Fruit fly (Drosophila melanogaster): ENCODE measurements around the gene RanBP3.

The RanBP3 gene

DNA sequence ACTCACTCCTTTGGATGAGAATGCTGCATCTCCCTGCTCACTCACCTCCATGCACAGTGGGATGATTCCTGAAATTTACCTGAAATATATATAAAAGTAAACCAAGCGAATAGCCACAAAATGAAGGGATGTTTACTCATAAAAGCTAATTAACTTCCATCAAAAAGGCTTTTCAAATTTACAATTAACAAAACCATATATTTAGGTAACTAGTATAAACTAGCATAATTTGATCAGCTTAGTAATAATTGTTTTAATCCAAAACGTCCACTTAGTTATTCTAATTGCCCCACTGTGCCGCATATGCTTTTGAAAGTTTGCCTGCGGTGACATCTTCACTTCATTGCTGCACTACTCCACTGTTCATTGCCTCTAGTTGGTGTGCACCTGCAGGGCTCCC lies 31.3 kb upstream of the RanBP3 start (continued):
- peak; percentile 16; the same call in 1 of the 2 replicates for TF ChIP-seq E2f2 (GFP tag; IDR thresholded peaks at IDR 0.05)
- no peak for TF ChIP-seq prd (optimal IDR thresholded peaks at IDR 0.05)
- peak; percentile 74 for TF ChIP-seq prd (GFP tag; IDR thresholded peaks at IDR 0.05)

DNA sequence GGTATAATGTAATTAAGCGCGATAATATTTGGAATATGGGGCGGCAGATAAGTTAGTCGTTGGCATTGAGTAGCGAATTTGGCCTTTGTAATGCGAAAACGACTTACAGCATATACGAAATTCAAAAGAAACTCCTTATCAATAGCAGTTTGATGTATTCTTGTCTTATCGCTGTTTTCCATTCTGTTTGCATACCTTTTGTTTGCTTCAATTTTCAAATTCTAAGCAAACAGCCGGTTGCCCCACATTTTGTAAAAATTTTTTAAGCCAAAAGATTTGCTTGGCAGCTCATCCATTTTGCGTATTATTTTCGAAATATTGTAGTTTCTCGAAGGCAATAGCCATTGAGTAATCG lies 30.7 kb upstream of the RanBP3 start:
- peak; percentile 59 for TF ChIP-seq exex (tag; optimal IDR thresholded peaks at IDR 0.05)
- no peak for TF ChIP-seq esg (GFP tag; conservative IDR thresholded peaks at IDR 0.05)
- peak; percentile 56 for TF ChIP-seq Nf-YC (tag; optimal IDR thresholded peaks at IDR 0.05)
- TF ChIP-seq Pdp1 (GFP tag; optimal IDR thresholded peaks at IDR 0.05): peak in 1 of 2 experiments; percentile 32
- no peak for TF ChIP-seq Sry-δ (GFP tag; optimal IDR thresholded peaks at IDR 0.05)
- TF ChIP-seq sd (tag; optimal IDR thresholded peaks at IDR 0.05): peak; percentile 30
- TF ChIP-seq CG34376 (GFP tag; optimal IDR thresholded peaks at IDR 0.05): peak; percentile 49
- TF ChIP-seq jing (GFP tag; optimal IDR thresholded peaks at IDR 0.05): no peak
- no peak for TF ChIP-seq slou (GFP tag; optimal IDR thresholded peaks at IDR 0.05)
- peak; percentile 46 for TF ChIP-seq mirr (GFP tag; optimal IDR thresholded peaks at IDR 0.05)
- no peak for TF ChIP-seq her (GFP tag; optimal IDR thresholded peaks at IDR 0.05)

DNA sequence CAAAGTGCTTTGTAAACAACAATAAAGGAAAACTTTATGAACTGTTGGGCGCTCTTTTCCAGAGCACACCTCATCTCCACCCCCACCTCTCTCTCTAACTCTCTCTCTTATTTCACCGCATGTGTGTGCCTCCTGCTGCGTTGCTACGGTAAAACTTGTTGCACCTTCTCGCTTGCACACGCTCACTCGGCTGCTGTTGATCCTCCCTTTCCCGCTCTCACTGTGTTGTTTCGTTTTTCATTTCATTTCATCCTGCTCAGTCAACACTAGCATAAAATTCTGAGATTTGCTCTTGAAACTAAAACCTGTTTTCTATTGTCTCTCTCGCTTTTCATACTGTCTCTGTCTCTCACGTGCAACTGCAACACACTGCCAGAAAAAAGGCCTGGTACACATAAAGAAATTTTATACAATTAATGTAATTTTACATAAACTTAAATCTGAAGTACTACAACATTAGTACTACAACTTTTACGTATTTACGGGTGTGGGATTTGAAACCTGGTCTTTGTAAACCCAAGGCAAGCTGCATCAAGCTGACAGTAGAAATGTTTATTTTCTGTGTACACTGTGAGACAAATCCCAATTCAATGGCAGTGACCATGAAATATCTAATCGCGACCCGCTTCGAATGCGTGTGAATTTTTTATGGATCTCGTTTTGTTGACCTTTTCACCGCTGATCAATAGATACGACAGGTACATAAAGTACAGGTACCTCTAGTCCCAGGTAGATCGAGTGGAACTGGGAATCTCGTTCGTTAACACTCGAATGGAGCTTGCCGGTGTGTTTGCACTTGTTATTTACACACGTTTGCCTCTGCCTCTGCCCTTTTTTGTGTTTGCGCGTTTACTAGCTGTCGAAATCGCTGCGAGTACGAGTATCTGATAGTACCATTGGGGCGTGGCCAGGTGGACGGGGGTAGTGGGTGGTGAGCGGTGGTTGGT lies 30.1 kb upstream of the RanBP3 start:
- TF ChIP-seq so (GFP tag; IDR thresholded peaks at IDR 0.05) (0 out of 3 replicates have a peak, but pooled peaks have one; percentile 28), ro (GFP tag; IDR thresholded peaks at IDR 0.05) (peak; percentile 47; the same call in 1 of the 2 replicates), CG30020 (tag; optimal IDR thresholded peaks at IDR 0.05) (peak; percentile 68), Sox102F (GFP tag; optimal IDR thresholded peaks at IDR 0.05) (peak; percentile 94), jing (GFP tag; optimal IDR thresholded peaks at IDR 0.05) (peak; percentile 89), CG10209 (GFP tag; optimal IDR thresholded peaks at IDR 0.05) (peak; percentile 87), seq (GFP tag; IDR thresholded peaks at IDR 0.05) (peak; percentile 30; the same call in 1 of the 2 replicates), Hmr (GFP tag; optimal IDR thresholded peaks at IDR 0.05) (peak; percentile 71), gfzf (GFP tag; optimal IDR thresholded peaks at IDR 0.05) (no peak), CG13894 (tag; optimal IDR thresholded peaks at IDR 0.05) (peak; percentile 9), Gug (GFP tag; IDR thresholded peaks at IDR 0.05) (peak; percentile 68; the same call in 3 of the 4 replicates), pros (GFP tag; optimal IDR thresholded peaks at IDR 0.05) (peak; percentile 63), CG6791 (GFP tag; IDR thresholded peaks at IDR 0.05; ENCODE audit: partially characterized antibody) (no peak; the same call in 2 of the 3 replicates), sim (GFP tag; IDR thresholded peaks at IDR 0.05) (peak; percentile 84), eyg (GFP tag; optimal IDR thresholded peaks at IDR 0.05) (peak; percentile 55), nau (GFP tag; optimal IDR thresholded peaks at IDR 0.05) (peak; percentile 72), CG9437 (GFP tag; optimal IDR thresholded peaks at IDR 0.05) (peak; percentile 83), CG16813 (GFP tag; IDR thresholded peaks at IDR 0.05; ENCODE audit: partially characterized antibody) (no peak), D (optimal IDR thresholded peaks at IDR 0.05) (peak; percentile 51), D (GFP tag; optimal IDR thresholded peaks at IDR 0.05) (peak; percentile 96), CG12219 (GFP tag; optimal IDR thresholded peaks at IDR 0.05) (peak; percentile 82), CG1832 (GFP tag; optimal IDR thresholded peaks at IDR 0.05) (peak; percentile 78), CG1024 (GFP tag; IDR thresholded peaks at IDR 0.05) (peak; percentile 81), Fer2 (tag; optimal IDR thresholded peaks at IDR 0.05) (no peak), nerfin-2 (GFP tag; IDR thresholded peaks at IDR 0.05; ENCODE audit: partially characterized antibody) (0 out of 2 replicates have a peak, but pooled peaks have one; percentile 22), repo (GFP tag; optimal IDR thresholded peaks at IDR 0.05) (peak; percentile 43), CG6813 (GFP tag; optimal IDR thresholded peaks at IDR 0.05) (peak; percentile 82), CG10565 (GFP tag; optimal IDR thresholded peaks at IDR 0.05) (peak; percentile 66), CG7963 (GFP tag; IDR thresholded peaks at IDR 0.05; ENCODE audit: partially characterized antibody) (no peak), Hr78 (GFP tag; optimal IDR thresholded peaks at IDR 0.05) (peak in 1 of 2 experiments; percentile 97), ci (GFP tag; IDR thresholded peaks at IDR 0.05) (peak; percentile 90), dati (GFP tag; IDR thresholded peaks at IDR 0.05) (peak; percentile 66)
